Fruit fly (Drosophila melanogaster): ENCODE data around the gene CG13841.

CG13841 gene

DNA sequence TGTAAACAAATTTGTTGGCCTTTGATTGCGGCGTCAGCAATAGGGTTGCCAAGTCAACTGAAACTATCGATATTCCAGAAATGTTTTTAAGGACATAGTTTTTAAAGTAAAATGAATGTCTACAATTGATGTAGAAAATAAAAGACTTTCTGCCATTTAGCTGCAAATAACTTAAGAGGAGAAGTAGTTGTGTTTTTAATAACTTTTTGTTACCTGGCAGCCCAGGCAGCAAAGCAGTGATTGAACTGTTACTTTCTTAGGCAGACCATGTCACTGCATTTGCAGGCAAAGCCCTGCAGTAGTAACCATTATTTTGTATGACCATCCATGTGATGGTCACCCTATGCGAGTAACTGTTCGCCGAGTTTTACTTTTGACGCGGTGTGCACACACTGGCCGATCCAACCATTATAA is 17.0 kb downstream of the CG13841 start, which contains the start of the genes rumi, CG7029 and Usp12-46 (continued):
- TF ChIP-seq kni (GFP tag; optimal IDR thresholded peaks at IDR 0.05), result peak; percentile 25
- TF ChIP-seq Optix (GFP tag; IDR thresholded peaks at IDR 0.05), result peak; percentile 81
- TF ChIP-seq B-H1 (GFP tag; IDR thresholded peaks at IDR 0.05), result peak; percentile 72
- TF ChIP-seq zfh2 (GFP tag; optimal IDR thresholded peaks at IDR 0.05), result peak; percentile 93
- peak; percentile 67 for TF ChIP-seq Spps (tag; optimal IDR thresholded peaks at IDR 0.05)
- TF ChIP-seq org-1 (GFP tag; optimal IDR thresholded peaks at IDR 0.05), result peak; percentile 66
- no peak for TF ChIP-seq exex (tag; optimal IDR thresholded peaks at IDR 0.05)
- TF ChIP-seq BtbVII (GFP tag; optimal IDR thresholded peaks at IDR 0.05), result no peak
- peak; percentile 91 for TF ChIP-seq gro (GFP tag; optimal IDR thresholded peaks at IDR 0.05)
- peak; percentile 72 for TF ChIP-seq CG3407 (GFP tag; optimal IDR thresholded peaks at IDR 0.05)
- TF ChIP-seq Scr (GFP tag; IDR thresholded peaks at IDR 0.05; ENCODE audit: partially characterized antibody), result peak; percentile 81
- TF ChIP-seq gce (GFP tag; IDR thresholded peaks at IDR 0.05), result peak; percentile 81
- TF ChIP-seq CG8944 (GFP tag; optimal IDR thresholded peaks at IDR 0.05), result peak; percentile 91
- TF ChIP-seq Nf-YC (tag; optimal IDR thresholded peaks at IDR 0.05), result peak; percentile 74
- TF ChIP-seq CG2202 (tag; optimal IDR thresholded peaks at IDR 0.05), result peak; percentile 66
- TF ChIP-seq CG30020 (tag; optimal IDR thresholded peaks at IDR 0.05), result peak; percentile 65
- TF ChIP-seq B-H2 (GFP tag; optimal IDR thresholded peaks at IDR 0.05), result peak; percentile 82
- peak; percentile 79 for TF ChIP-seq CG2889 (GFP tag; IDR thresholded peaks at IDR 0.05)
- peak; percentile 82 for TF ChIP-seq Sry-δ (GFP tag; optimal IDR thresholded peaks at IDR 0.05)
- no peak for TF ChIP-seq Sox100B (GFP tag; optimal IDR thresholded peaks at IDR 0.05)
- TF ChIP-seq CG11504 (tag; optimal IDR thresholded peaks at IDR 0.05), result peak; percentile 87
- TF ChIP-seq Gsc (GFP tag; IDR thresholded peaks at IDR 0.05), result peak; percentile 55
- peak; percentile 84 for TF ChIP-seq CG11398 (GFP tag; optimal IDR thresholded peaks at IDR 0.05)
- peak; percentile 90 for TF ChIP-seq CG33213 (GFP tag; optimal IDR thresholded peaks at IDR 0.05)
- TF ChIP-seq CG3847 (GFP tag; IDR thresholded peaks at IDR 0.05), result peak; percentile 92
- peak; percentile 84 for TF ChIP-seq dysf (GFP tag; IDR thresholded peaks at IDR 0.05)
- peak; percentile 57 for TF ChIP-seq disco-r (GFP tag; optimal IDR thresholded peaks at IDR 0.05)
- TF ChIP-seq esg (GFP tag; conservative IDR thresholded peaks at IDR 0.05), result peak; percentile 84
- peak; percentile 77; the same call in 3 of the 4 replicates for TF ChIP-seq Gug (GFP tag; IDR thresholded peaks at IDR 0.05)
- TF ChIP-seq fd64A (GFP tag; optimal IDR thresholded peaks at IDR 0.05), result no peak
- peak; percentile 89 for TF ChIP-seq CG13624 (GFP tag; optimal IDR thresholded peaks at IDR 0.05)
- peak; percentile 46; the same call in 1 of the 2 replicates for TF ChIP-seq gsb (GFP tag; IDR thresholded peaks at IDR 0.05)
- TF ChIP-seq Ets65A (GFP tag), result peak; percentile 99
- TF ChIP-seq pb (GFP tag; optimal IDR thresholded peaks at IDR 0.05), result peak; percentile 80
- peak; percentile 85 for TF ChIP-seq CG7839 (tag; optimal IDR thresholded peaks at IDR 0.05)
- peak; percentile 80 for TF ChIP-seq pnt (GFP tag; optimal IDR thresholded peaks at IDR 0.05)

DNA sequence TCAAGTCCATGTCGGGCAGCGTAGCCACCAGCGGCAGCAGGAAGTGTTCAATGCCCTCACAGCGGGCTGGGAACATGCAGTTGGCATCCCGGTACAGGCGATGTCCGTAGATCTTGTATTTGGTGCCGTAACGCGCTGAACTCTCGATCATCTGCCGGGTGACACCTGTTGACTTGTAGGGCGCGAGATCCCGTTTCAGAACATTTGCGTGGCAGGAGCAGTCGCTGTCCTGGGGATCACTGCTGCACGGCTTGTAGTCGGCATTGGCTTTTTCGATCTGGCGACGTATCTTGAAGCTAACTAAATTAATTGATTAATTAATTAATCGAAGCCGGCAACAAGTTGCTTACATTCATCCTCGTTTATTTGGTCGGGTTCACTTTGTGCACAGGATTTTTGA is 17.5 kb downstream of the CG13841 start:
- TF ChIP-seq kah (GFP tag; optimal IDR thresholded peaks at IDR 0.05) (peak; percentile 98), zen (tag; optimal IDR thresholded peaks at IDR 0.05) (no peak), chm (GFP tag; IDR thresholded peaks at IDR 0.05) (0 out of 2 replicates have a peak, but pooled peaks have one; percentile 10), Taf1 (GFP tag; IDR thresholded peaks at IDR 0.05) (no peak)

DNA sequence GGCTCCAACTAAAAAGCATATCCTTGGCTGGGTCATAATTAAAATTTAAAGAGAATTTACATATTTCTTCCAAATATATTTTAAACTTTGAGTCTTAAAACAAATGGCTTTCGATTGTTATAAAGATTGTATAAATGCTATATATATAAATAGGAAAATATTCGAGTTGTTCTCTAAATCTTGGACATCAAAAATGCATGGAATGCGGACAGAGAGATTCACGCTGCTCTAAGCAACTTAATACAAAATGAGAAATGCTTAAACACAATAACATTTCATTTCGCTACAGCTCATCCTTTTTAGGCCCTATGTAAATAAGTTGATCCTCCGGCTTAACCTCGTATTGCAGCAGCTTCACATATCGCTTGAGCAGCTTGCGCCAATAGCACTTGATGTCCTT is 18.5 kb downstream of the CG13841 start, which contains the start of gene CG31139:
CG31139 (minus strand) TSS at position 101 of the 400 bp plus-strand sequence.
- TF ChIP-seq CoRest (tag; optimal IDR thresholded peaks at IDR 0.05), result no peak
- TF ChIP-seq CG1603 (tag; optimal IDR thresholded peaks at IDR 0.05), result no peak
- no peak for TF ChIP-seq CG7928 (GFP tag; optimal IDR thresholded peaks at IDR 0.05)
- peak; percentile 3 for TF ChIP-seq Med (GFP tag)
- TF ChIP-seq Hr78 (GFP tag; optimal IDR thresholded peaks at IDR 0.05), result no peak
